Fruit fly (Drosophila melanogaster) whole organism, embryonic: ENCODE results near the gene CG11695.

Source experiments
- Antp ChIP-seq: fragments of 200-800 bp; sonication (Bioruptor generic); optimal IDR thresholded peaks from 3 replicates; lab custom pipeline; 2016; ENCODE audit warnings: missing biosample characterization, missing genetic modification characterization
- Atf-2 ChIP-seq: fragments of 200-800 bp; sonication (Bioruptor generic); optimal IDR thresholded peaks from 2 replicates; lab custom pipeline; 2016; ENCODE audit warnings: missing biosample characterization, missing genetic modification characterization
- Awh ChIP-seq: fragments of 200-800 bp; sonication (Bioruptor generic); IDR thresholded peaks from 2 replicates; pipeline ENCODE4, ENCODE4 v1.3.6; 2022; ENCODE audit warnings: missing biosample characterization, missing genetic modification characterization
- BEAF-32 ChIP-seq: fragments of 200-800 bp; sonication (Bioruptor generic); optimal IDR thresholded peaks from 3 replicates; lab custom pipeline; 2017; ENCODE audit warnings: missing biosample characterization, missing genetic modification characterization, mild to moderate bottlenecking, moderate library complexity, missing genetic modification reagents
- Bteb2 ChIP-seq: fragments of 200-800 bp; sonication (Bioruptor generic); optimal IDR thresholded peaks from 2 replicates; lab custom pipeline; 2016; ENCODE audit warnings: missing biosample characterization, missing genetic modification characterization
- CG10267 ChIP-seq: fragments of 200-800 bp; sonication (Bioruptor generic); optimal IDR thresholded peaks from 2 replicates; lab custom pipeline; 2018; ENCODE audit warnings: missing biosample characterization, mild to moderate bottlenecking, missing genetic modification characterization, moderate library complexity
- CG10979 ChIP-seq: fragments of 200-800 bp; sonication (Bioruptor generic); optimal IDR thresholded peaks from 2 replicates; lab custom pipeline; 2018; ENCODE audit warnings: missing biosample characterization, mild to moderate bottlenecking, missing genetic modification characterization, moderate library complexity
- CG12155 ChIP-seq: fragments of 200-800 bp; sonication (Bioruptor generic); optimal IDR thresholded peaks from 3 replicates; lab custom pipeline; 2016; ENCODE audit warnings: missing biosample characterization, missing genetic modification characterization
- CG1233 ChIP-seq: fragments of 200-800 bp; sonication (Bioruptor generic); optimal IDR thresholded peaks from 4 replicates; lab custom pipeline; 2018; ENCODE audit warnings: missing biosample characterization, mild to moderate bottlenecking, missing genetic modification characterization
- CG13123 ChIP-seq: fragments of 200-800 bp; sonication (Bioruptor generic); optimal IDR thresholded peaks from 2 replicates; lab custom pipeline; 2016; ENCODE audit warnings: missing biosample characterization, missing genetic modification characterization
- CG15479 ChIP-seq: fragments of 200-800 bp; sonication (Bioruptor generic); optimal IDR thresholded peaks from 3 replicates; lab custom pipeline; 2019; ENCODE audit warnings: missing biosample characterization, mild to moderate bottlenecking, missing genetic modification characterization, moderate library complexity
- CG15696 ChIP-seq: fragments of 200-800 bp; sonication (Bioruptor generic); optimal IDR thresholded peaks from 2 replicates; lab custom pipeline; 2019; ENCODE audit warnings: missing biosample characterization, mild to moderate bottlenecking, missing genetic modification characterization, moderate library complexity
- CG17829 ChIP-seq: fragments of 200-800 bp; optimal IDR thresholded peaks from 2 replicates; lab custom pipeline; 2019; ENCODE audit warnings: missing biosample characterization, mild to moderate bottlenecking, missing genetic modification characterization, moderate library complexity
- CG31365 ChIP-seq: fragments of 200-800 bp; sonication (Bioruptor generic); optimal IDR thresholded peaks from 2 replicates; lab custom pipeline; 2018; ENCODE audit warnings: missing biosample characterization, mild to moderate bottlenecking, missing genetic modification characterization
- CG3407 ChIP-seq: fragments of 200-800 bp; sonication (Bioruptor generic); optimal IDR thresholded peaks from 2 replicates; lab custom pipeline; 2018; ENCODE audit warnings: missing biosample characterization, mild to moderate bottlenecking, missing genetic modification characterization
- CG4707 ChIP-seq: fragments of 200-800 bp; sonication (Bioruptor generic); optimal IDR thresholded peaks from 2 replicates; lab custom pipeline; 2018; ENCODE audit warnings: missing biosample characterization, mild to moderate bottlenecking, missing genetic modification characterization, moderate library complexity
- CG5953 ChIP-seq: fragments of 200-800 bp; sonication (Bioruptor generic); IDR thresholded peaks from 2 replicates; pipeline ENCODE4 v1.3.6; 2022; ENCODE audit warnings: missing biosample characterization, missing genetic modification characterization
- CG6791 ChIP-seq: fragments of 200-800 bp; sonication (Bioruptor generic); IDR thresholded peaks from 3 replicates; pipeline ENCODE4 v1.3.6; 2022; ENCODE audit warnings: missing biosample characterization, missing genetic modification characterization; ENCODE audit not compliant: partially characterized antibody
- CG7556 ChIP-seq: fragments of 200-800 bp; sonication (Bioruptor generic); optimal IDR thresholded peaks from 2 replicates; lab custom pipeline; 2017; ENCODE audit warnings: missing biosample characterization, mild to moderate bottlenecking, missing genetic modification characterization
- CG7963 ChIP-seq: fragments of 200-800 bp; sonication (Bioruptor generic); IDR thresholded peaks from 3 replicates; pipeline ENCODE4 v1.3.6; 2022; ENCODE audit warnings: missing biosample characterization, missing genetic modification characterization; ENCODE audit not compliant: partially characterized antibody
- CG8089 ChIP-seq: fragments of 200-800 bp; sonication (Bioruptor generic); optimal IDR thresholded peaks from 3 replicates; lab custom pipeline; 2016; ENCODE audit warnings: missing biosample characterization, missing genetic modification characterization
- CG9727 ChIP-seq: fragments of 200-800 bp; sonication (Bioruptor generic); optimal IDR thresholded peaks from 3 replicates; lab custom pipeline; 2017; ENCODE audit warnings: missing biosample characterization, mild to moderate bottlenecking, missing genetic modification characterization
- CG9797 ChIP-seq: fragments of 200-800 bp; sonication (Bioruptor generic); optimal IDR thresholded peaks from 3 replicates; lab custom pipeline; 2018; ENCODE audit warnings: missing biosample characterization, mild to moderate bottlenecking, missing genetic modification characterization
- Eip74EF ChIP-seq, 2 experiments: fragments of 200-800 bp in 1 of 2; fragments of >200 bp in 1 of 2; sonication (Bioruptor generic) in 1 of 2; optimal IDR thresholded peaks; 2 replicates each; lab custom pipeline; 2017 to 2019; ENCODE audit warnings: missing biosample characterization in 2 of 2, missing genetic modification characterization in 2 of 2, mild to moderate bottlenecking in 1 of 2, moderate library complexity in 1 of 2
- H2.0 ChIP-seq: fragments of 200-800 bp; sonication (Bioruptor generic); IDR thresholded peaks from 2 replicates; pipeline ENCODE4 v1.3.6; 2022; ENCODE audit warnings: missing biosample characterization, missing genetic modification characterization
- Lhr ChIP-seq: fragments of 200-800 bp; sonication (Bioruptor generic); optimal IDR thresholded peaks from 3 replicates; lab custom pipeline; 2017; ENCODE audit warnings: mild to moderate bottlenecking, missing biosample characterization, missing genetic modification reagents, missing genetic modification characterization
- Mad ChIP-seq: fragments of 200-800 bp; sonication (Bioruptor generic); optimal IDR thresholded peaks from 2 replicates; lab custom pipeline; 2016; ENCODE audit warnings: missing biosample characterization, missing genetic modification characterization
- NFAT ChIP-seq: fragments of 200-800 bp; sonication (Bioruptor generic); IDR thresholded peaks from 2 replicates; pipeline ENCODE4 v1.3.6; 2022; ENCODE audit warnings: missing biosample characterization, missing genetic modification characterization
- Nf-YB ChIP-seq: fragments of 200-800 bp; sonication (Bioruptor generic); optimal IDR thresholded peaks from 3 replicates; lab custom pipeline; 2019; ENCODE audit warnings: missing biosample characterization, mild to moderate bottlenecking, missing genetic modification characterization, moderate library complexity
- Oli ChIP-seq: fragments of 200-800 bp; sonication (Bioruptor generic); optimal IDR thresholded peaks from 2 replicates; lab custom pipeline; 2018; ENCODE audit warnings: missing biosample characterization, mild to moderate bottlenecking, missing genetic modification characterization, moderate library complexity
- Six4 ChIP-seq: fragments of 200-800 bp; sonication (Bioruptor generic); optimal IDR thresholded peaks from 2 replicates; lab custom pipeline; 2016; ENCODE audit warnings: missing biosample characterization, missing genetic modification characterization
- Ssrp ChIP-seq: fragments of 200-800 bp; sonication (Bioruptor generic); optimal IDR thresholded peaks from 2 replicates; lab custom pipeline; 2018; ENCODE audit warnings: missing biosample characterization, mild to moderate bottlenecking, missing genetic modification characterization, moderate library complexity
- bcd ChIP-seq: fragments of 200-800 bp; sonication (Bioruptor generic); optimal IDR thresholded peaks from 2 replicates; lab custom pipeline; 2017; ENCODE audit warnings: missing biosample characterization, mild to moderate bottlenecking, missing genetic modification characterization
- btn ChIP-seq: fragments of 200-800 bp; sonication (Bioruptor generic); optimal IDR thresholded peaks from 2 replicates; lab custom pipeline; 2016; ENCODE audit warnings: missing biosample characterization, missing genetic modification characterization
- dmrt11E ChIP-seq: fragments of 200-800 bp; sonication (Bioruptor generic); optimal IDR thresholded peaks from 3 replicates; lab custom pipeline; 2018; ENCODE audit warnings: missing biosample characterization, mild to moderate bottlenecking, missing genetic modification characterization, moderate library complexity
- dpn ChIP-seq, 2 experiments: fragments of 200-800 bp; sonication (Bioruptor generic); optimal IDR thresholded peaks; 3 replicates each; lab custom pipeline; 2016; ENCODE audit warnings: missing biosample characterization in 2 of 2, missing genetic modification characterization in 2 of 2
- exex ChIP-seq: fragments of 200-800 bp; sonication (Bioruptor generic); optimal IDR thresholded peaks from 4 replicates; lab custom pipeline; 2018; ENCODE audit warnings: missing biosample characterization, mild to moderate bottlenecking, missing genetic modification characterization, moderate library complexity
- ftz-f1 ChIP-seq: fragments of 200-800 bp; sonication (Bioruptor generic); optimal IDR thresholded peaks from 2 replicates; lab custom pipeline; 2016; ENCODE audit warnings: missing biosample characterization, missing genetic modification characterization
- grn ChIP-seq: fragments of 200-800 bp; sonication (Bioruptor generic); optimal IDR thresholded peaks from 3 replicates; lab custom pipeline; 2017; ENCODE audit warnings: missing biosample characterization, missing genetic modification characterization
- kah ChIP-seq: fragments of 200-800 bp; sonication (Bioruptor generic); optimal IDR thresholded peaks from 2 replicates; lab custom pipeline; 2018; ENCODE audit warnings: missing biosample characterization, mild to moderate bottlenecking, missing genetic modification characterization
- mirr ChIP-seq: fragments of 200-800 bp; sonication (Bioruptor generic); optimal IDR thresholded peaks from 3 replicates; lab custom pipeline; 2018; ENCODE audit warnings: missing biosample characterization, mild to moderate bottlenecking, missing genetic modification characterization
- peb ChIP-seq: fragments of 200-800 bp; sonication (Bioruptor generic); IDR thresholded peaks from 2 replicates; pipeline ENCODE4 v1.3.6; 2022; ENCODE audit warnings: missing biosample characterization, missing genetic modification characterization
- tna ChIP-seq: fragments of 200-800 bp; sonication (Bioruptor generic); IDR thresholded peaks from 2 replicates; pipeline ENCODE4 v1.3.6; 2022; ENCODE audit warnings: missing biosample characterization, missing genetic modification characterization; ENCODE audit not compliant: partially characterized antibody
- usp ChIP-seq: fragments of >200 bp; optimal IDR thresholded peaks from 2 replicates; lab custom pipeline; 2017; ENCODE audit warnings: missing biosample characterization, missing genetic modification characterization
- vnd ChIP-seq: fragments of 200-800 bp; sonication (Bioruptor generic); IDR thresholded peaks from 3 replicates; pipeline ENCODE4 v1.3.6; 2022; ENCODE audit warnings: missing biosample characterization, missing genetic modification characterization; ENCODE audit not compliant: partially characterized antibody
- zen ChIP-seq: fragments of 200-800 bp; sonication (Bioruptor generic); optimal IDR thresholded peaks from 3 replicates; lab custom pipeline; 2018; ENCODE audit warnings: missing biosample characterization, mild to moderate bottlenecking, missing genetic modification characterization, moderate library complexity
- zen2 ChIP-seq: fragments of 200-800 bp; sonication (Bioruptor generic); IDR thresholded peaks from 3 replicates; pipeline ENCODE4 v1.3.6; 2022; ENCODE audit warnings: missing biosample characterization, missing genetic modification characterization; ENCODE audit not compliant: partially characterized antibody
- zfh1 ChIP-seq: fragments of 200-800 bp; sonication (Bioruptor generic); IDR thresholded peaks from 3 replicates; pipeline ENCODE4 v1.3.6; 2022; ENCODE audit warnings: missing biosample characterization, missing genetic modification characterization

CG11695 gene

dm6 chrX:11621866-11622648 lies 45.4 kb downstream of the CG11695 start, which contains the start of gene Ptp10D (continued):
- TF ChIP-seq exex (no peak), CG5953 (GFP tag; lab: Robert Waterston, UW) (peak; percentile 40; the same call in 1 of the 2 replicates), Awh (GFP tag; lab: Robert Waterston, UW) (0 out of 2 replicates have a peak, but pooled peaks have one; percentile 22), kah (GFP tag; lab: Kevin White, UChicago) (no peak), CG12155 (no peak), CG10267 (no peak), CG6791 (GFP tag; lab: Robert Waterston, UW) (peak; percentile 91), Oli (tag; lab: Kevin White, UChicago) (no peak), zen (no peak), grn (GFP tag; lab: Kevin White, UChicago) (peak; percentile 57), mirr (GFP tag; lab: Kevin White, UChicago) (peak; percentile 27), CG15696 (tag; lab: Kevin White, UChicago) (no peak), CG8089 (GFP tag; lab: Kevin White, UChicago) (no peak), peb (GFP tag; lab: Robert Waterston, UW) (no peak), Antp (no peak), btn (no peak), CG7556 (no peak), CG15479 (GFP tag; lab: Kevin White, UChicago) (no peak), Mad (GFP tag; lab: Kevin White, UChicago) (no peak), CG3407 (GFP tag; lab: Kevin White, UChicago) (no peak), zen2 (GFP tag; lab: Robert Waterston, UW) (peak; percentile 82), CG13123 (GFP tag; lab: Kevin White, UChicago) (no peak), Nf-YB (GFP tag; lab: Kevin White, UChicago) (no peak), CG4707 (GFP tag; lab: Kevin White, UChicago) (no peak), Bteb2 (GFP tag; lab: Kevin White, UChicago) (no peak), CG1233 (GFP tag; lab: Kevin White, UChicago) (no peak), NFAT (GFP tag; lab: Robert Waterston, UW) (peak; percentile 51; the same call in 1 of the 2 replicates), CG9727 (GFP tag; lab: Kevin White, UChicago) (no peak), CG9797 (GFP tag; lab: Kevin White, UChicago) (peak; percentile 25), CG31365 (tag; lab: Kevin White, UChicago) (no peak), Lhr (GFP tag; lab: Kevin White, UChicago) (no peak), dpn (GFP tag; optimal IDR thresholded peaks at IDR 0.05; lab: Kevin White, UChicago) (peak in 1 of 2 experiments; percentile 30), zfh1 (GFP tag; lab: Robert Waterston, UW) (no peak), Eip74EF (GFP tag; optimal IDR thresholded peaks at IDR 0.05; lab: Kevin White, UChicago) (no peak), BEAF-32 (GFP tag; lab: Kevin White, UChicago) (peak; percentile 89), bcd (no peak), Atf-2 (GFP tag; lab: Kevin White, UChicago) (no peak), CG7963 (GFP tag; lab: Robert Waterston, UW) (peak; percentile 88), dmrt11E (tag; lab: Kevin White, UChicago) (no peak), vnd (GFP tag; lab: Robert Waterston, UW) (peak; percentile 87), Six4 (GFP tag; lab: Kevin White, UChicago) (no peak), ftz-f1 (GFP tag; lab: Kevin White, UChicago) (peak; percentile 57), CG17829 (tag; lab: Kevin White, UChicago) (no peak), tna (GFP tag; lab: Robert Waterston, UW) (peak; percentile 85), CG10979 (no peak), H2.0 (no peak), usp (GFP tag; lab: Kevin White, UChicago) (no peak), Ssrp (no peak)
